Comparison of ENCODE assay signal across 1 fruit fly cellular context in the genomic region with DNA sequence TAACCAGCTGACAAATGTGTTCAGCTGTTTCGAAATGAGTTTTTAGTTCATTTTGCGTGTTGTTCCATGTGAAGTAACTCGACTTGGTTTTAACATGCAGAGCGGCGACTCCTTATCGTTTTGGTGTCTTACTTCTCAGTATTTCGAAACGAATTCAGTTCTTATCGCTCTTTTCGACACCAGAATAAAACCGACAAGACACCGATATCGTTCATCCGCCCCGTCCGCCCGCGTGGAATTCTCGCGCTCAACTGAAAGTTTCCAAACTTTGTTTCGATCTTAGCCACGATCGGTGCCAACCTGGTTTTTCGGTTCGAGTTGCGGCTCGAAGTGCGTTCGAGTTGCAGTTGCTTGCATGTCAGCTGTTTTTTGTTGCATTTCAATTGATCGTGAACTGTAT.
TF ChIP-seq lines count a peak whose summit lies in the region.

TSS of gene CG15822 (minus strand) at position 256 of the 400 bp plus-strand sequence.

TF ChIP-seq in whole organism, embryonic, 481 proteins besides CTCF, POLR2A, EP300 and RAD21 (continued from another document):
- TF ChIP-seq CG6765 (GFP tag; optimal IDR thresholded peaks at IDR 0.05; lab: Kevin White, UChicago) (no peak), vvl (GFP tag; IDR thresholded peaks at IDR 0.05; lab: Robert Waterston, UW) (peak; percentile 33; the same call in 1 of the 2 replicates), ab (GFP tag; optimal IDR thresholded peaks at IDR 0.05; lab: Kevin White, UChicago) (no peak), grn (GFP tag; optimal IDR thresholded peaks at IDR 0.05; lab: Kevin White, UChicago) (peak; percentile 96), sima (GFP tag; optimal IDR thresholded peaks at IDR 0.05; lab: Kevin White, UChicago) (no peak), CG11696 (GFP tag; IDR thresholded peaks at IDR 0.05; lab: Robert Waterston, UW) (no peak), HLHmδ (GFP tag; optimal IDR thresholded peaks at IDR 0.05; lab: Kevin White, UChicago) (no peak), CG1832 (GFP tag; optimal IDR thresholded peaks at IDR 0.05; lab: Kevin White, UChicago) (no peak), pan (optimal IDR thresholded peaks at IDR 0.05; lab: Kevin White, UChicago) (no peak), pan (GFP tag; optimal IDR thresholded peaks at IDR 0.05 in 1 of 2, IDR thresholded peaks at IDR 0.05 in 1 of 2) (no peak), CG12299 (tag; optimal IDR thresholded peaks at IDR 0.05; lab: Kevin White, UChicago) (no peak), CG1233 (GFP tag; optimal IDR thresholded peaks at IDR 0.05; lab: Kevin White, UChicago) (no peak), crol (GFP tag; IDR thresholded peaks at IDR 0.05; lab: Robert Waterston, UW) (0 out of 2 replicates have a peak, but pooled peaks have one; percentile 9), CG6272 (GFP tag; IDR thresholded peaks at IDR 0.05; lab: Robert Waterston, UW) (no peak), chinmo (GFP tag; IDR thresholded peaks at IDR 0.05; lab: Robert Waterston, UW; ENCODE audit: partially characterized antibody) (peak; percentile 71; the same call in 1 of the 4 replicates), ftz-f1 (GFP tag; optimal IDR thresholded peaks at IDR 0.05; lab: Kevin White, UChicago) (peak; percentile 5), Vsx1 (GFP tag; optimal IDR thresholded peaks at IDR 0.05; lab: Kevin White, UChicago) (no peak), lmd (GFP tag; IDR thresholded peaks at IDR 0.05; lab: Robert Waterston, UW) (no peak), CG6854 (GFP tag; optimal IDR thresholded peaks at IDR 0.05; lab: Kevin White, UChicago) (no peak), CG32767 (GFP tag; IDR thresholded peaks at IDR 0.05; lab: Robert Waterston, UW) (no peak), lab (GFP tag; optimal IDR thresholded peaks at IDR 0.05; lab: Kevin White, UChicago) (no peak), CG6791 (GFP tag; IDR thresholded peaks at IDR 0.05; lab: Robert Waterston, UW; ENCODE audit: partially characterized antibody) (no peak), Gsc (GFP tag; IDR thresholded peaks at IDR 0.05; lab: Robert Waterston, UW) (no peak), Aef1 (GFP tag; IDR thresholded peaks at IDR 0.05; lab: Robert Waterston, UW) (no peak)
